Worm (Caenorhabditis elegans) whole organism, L4 larva: Measurements from ENCODE around the gene smf-2.

ENCODE experiments used
- ama-1 ChIP-seq: fragments of 150-350 bp; optimal IDR thresholded peaks from 2 replicates; lab custom pipeline; 2014; ENCODE audit warnings: inconsistent platforms, mixed read lengths
- duxl-1 ChIP-seq: sonication (generic microtip); optimal IDR thresholded peaks from 2 replicates; lab custom pipeline; 2016; ENCODE audit warnings: mild to moderate bottlenecking, missing genetic modification characterization, moderate library complexity, missing compliant biosample characterization; ENCODE audit not compliant: poor library complexity
- egl-27 ChIP-seq: sonication (generic microtip); optimal IDR thresholded peaks from 3 replicates; lab custom pipeline; 2017; ENCODE audit warnings: missing biosample characterization, missing genetic modification reagents, missing genetic modification characterization
- lir-3 ChIP-seq: sonication (generic microtip); optimal IDR thresholded peaks from 2 replicates; lab custom pipeline; 2016; ENCODE audit warnings: mild to moderate bottlenecking, missing genetic modification characterization, missing compliant biosample characterization
- mdl-1 ChIP-seq, 2 experiments: fragments of 150-350 bp in 1 of 2; sonication (generic microtip) in 1 of 2; optimal IDR thresholded peaks; 2 replicates each; lab custom pipeline; 2014 to 2017; ENCODE audit warnings: missing biosample characterization in 2 of 2, missing genetic modification characterization in 2 of 2
- pqm-1 ChIP-seq: sonication (generic microtip); optimal IDR thresholded peaks from 2 replicates; lab custom pipeline; 2017; ENCODE audit warnings: missing biosample characterization, missing genetic modification characterization
- set-16 ChIP-seq: fragments of 200-800 bp; sonication (Bioruptor generic); IDR thresholded peaks from 2 replicates; pipeline ENCODE4 v1.3.6; 2022; ENCODE audit warnings: missing genetic modification reagents, missing genetic modification characterization, missing compliant biosample characterization
- snpc-4 ChIP-seq: fragments of 150-350 bp; optimal IDR thresholded peaks from 2 replicates; lab custom pipeline; 2014; ENCODE audit warnings: missing biosample characterization, missing genetic modification characterization

ce11 chrX:6761211-6761610 is 42.7 kb upstream of the smf-2 start:
- TF ChIP-seq lir-3 (no peak), set-16 (GFP tag; lab: Robert Waterston, UW) (no peak), egl-27 (tag; lab: Kevin White, UChicago) (no peak), ama-1 (lab: Kevin White, UChicago) (no peak), mdl-1 (tag; optimal IDR thresholded peaks at IDR 0.05; lab: Kevin White, UChicago) (no peak), pqm-1 (tag; lab: Kevin White, UChicago) (peak; percentile 39), duxl-1 (tag; lab: Kevin White, UChicago) (no peak), snpc-4 (tag; lab: Kevin White, UChicago) (no peak)
